Worm (Caenorhabditis elegans): ENCODE results near the gene C17H12.2.

Gene C17H12.2

ce11 chrIV:6767240-6767639 lies 23.0 kb downstream of the C17H12.2 start (continued):
- TF ChIP-seq mep-1 (tag; optimal IDR thresholded peaks at IDR 0.05) (peak; percentile 75), hlh-30 (tag; optimal IDR thresholded peaks at IDR 0.05; ENCODE audit: insufficient read depth) (peak; percentile 91), zfp-2 (tag; optimal IDR thresholded peaks at IDR 0.05) (no peak), dpl-1 (GFP tag; optimal IDR thresholded peaks at IDR 0.05) (peak; percentile 2), nhr-48 (tag; optimal IDR thresholded peaks at IDR 0.05) (peak; percentile 6), ceh-28 (tag; optimal IDR thresholded peaks at IDR 0.05) (peak; percentile 52), lin-15B (tag; optimal IDR thresholded peaks at IDR 0.05) (no peak), lsy-2 (tag; optimal IDR thresholded peaks at IDR 0.05) (peak; percentile 23 to 77), lin-29 (GFP tag; IDR thresholded peaks at IDR 0.05) (no peak), nhr-237 (tag; optimal IDR thresholded peaks at IDR 0.05) (no peak), dmd-6 (GFP tag; IDR thresholded peaks at IDR 0.05) (peak; percentile 20; the same call in 1 of the 2 replicates), hif-1 (tag; optimal IDR thresholded peaks at IDR 0.05) (peak in 1 of 2 experiments; percentile 18), hlh-11 (tag; optimal IDR thresholded peaks at IDR 0.05) (peak; percentile 70)

- TF ChIP-seq daf-8 (GFP tag; IDR thresholded peaks at IDR 0.05) = no peak
- TF ChIP-seq cey-2 (tag; optimal IDR thresholded peaks at IDR 0.05; ENCODE audit: borderline replicate concordance, insufficient read depth) = no peak
- 0 out of 2 replicates have a peak, but pooled peaks have one; percentile 12 for TF ChIP-seq lin-38 (GFP tag; IDR thresholded peaks at IDR 0.05)
- no peak for TF ChIP-seq nhr-48 (tag; optimal IDR thresholded peaks at IDR 0.05)
- TF ChIP-seq lin-39 (tag; optimal IDR thresholded peaks at IDR 0.05) = no peak
- TF ChIP-seq skn-1 (tag; optimal IDR thresholded peaks at IDR 0.05) = no peak
- TF ChIP-seq hlh-30 (tag; optimal IDR thresholded peaks at IDR 0.05; ENCODE audit: insufficient read depth) = no peak
- TF ChIP-seq dmd-6 (GFP tag; IDR thresholded peaks at IDR 0.05) = no peak
- no peak for TF ChIP-seq vab-7 (GFP tag; IDR thresholded peaks at IDR 0.05)
- TF ChIP-seq dve-1 (tag; optimal IDR thresholded peaks at IDR 0.05; ENCODE audit: insufficient read depth) = no peak
- no peak for TF ChIP-seq T26A8.4 (GFP tag; IDR thresholded peaks at IDR 0.05)
- no peak for TF ChIP-seq aly-2 (tag; optimal IDR thresholded peaks at IDR 0.05)
- TF ChIP-seq spr-3 (GFP tag; optimal IDR thresholded peaks at IDR 0.05) = no peak
- peak; percentile 12 for TF ChIP-seq aha-1 (tag)
- no peak for TF ChIP-seq mep-1 (tag; optimal IDR thresholded peaks at IDR 0.05)
- TF ChIP-seq ceh-28 (tag; optimal IDR thresholded peaks at IDR 0.05) = no peak
- no peak for TF ChIP-seq fos-1 (tag; optimal IDR thresholded peaks at IDR 0.05)
These were observed 27.9 kb downstream of the C17H12.2 start, which contains the start of gene spd-3 for ce11 chrIV:6762416-6762815. spd-3 (plus strand) TSS chrIV:6762716.

- peak; percentile 91 for TF ChIP-seq aha-1 (tag)
- TF ChIP-seq mxl-3 (GFP tag; optimal IDR thresholded peaks at IDR 0.05) = no peak
- no peak for TF ChIP-seq lin-29 (GFP tag; IDR thresholded peaks at IDR 0.05)
- peak in 1 of 2 experiments; percentile 16 for TF ChIP-seq unc-62 (GFP tag; optimal IDR thresholded peaks at IDR 0.05 in 1 of 2)
- TF ChIP-seq unc-62 (tag; optimal IDR thresholded peaks at IDR 0.05) = no peak
- TF ChIP-seq hlh-11 (tag; optimal IDR thresholded peaks at IDR 0.05) = no peak
- no peak for TF ChIP-seq Y75B8A.6 (GFP tag; IDR thresholded peaks at IDR 0.05)
- TF ChIP-seq ceh-82 (tag; optimal IDR thresholded peaks at IDR 0.05) = no peak
- TF ChIP-seq attf-4 (tag; optimal IDR thresholded peaks at IDR 0.05) = no peak
- TF ChIP-seq php-3 (GFP tag; IDR thresholded peaks at IDR 0.05) = no peak
These were observed 32.7 kb downstream of the C17H12.2 start for ce11 chrIV:6757614-6758013.

ce11 chrIV:6757011-6757410 lies 33.3 kb downstream of the C17H12.2 start, which contains the start of gene usp-4:
usp-4 (plus strand) TSS chrIV:6757311.
- TF ChIP-seq zfp-3 (GFP tag; conservative IDR thresholded peaks at IDR 0.05) (no peak), rbr-2 (tag; optimal IDR thresholded peaks at IDR 0.05) (no peak), lin-38 (GFP tag; IDR thresholded peaks at IDR 0.05) (no peak), ctbp-1 (GFP tag; IDR thresholded peaks at IDR 0.05) (no peak)
